Worm (Caenorhabditis elegans): Measurements from ENCODE around the gene R102.4.

DNA sequence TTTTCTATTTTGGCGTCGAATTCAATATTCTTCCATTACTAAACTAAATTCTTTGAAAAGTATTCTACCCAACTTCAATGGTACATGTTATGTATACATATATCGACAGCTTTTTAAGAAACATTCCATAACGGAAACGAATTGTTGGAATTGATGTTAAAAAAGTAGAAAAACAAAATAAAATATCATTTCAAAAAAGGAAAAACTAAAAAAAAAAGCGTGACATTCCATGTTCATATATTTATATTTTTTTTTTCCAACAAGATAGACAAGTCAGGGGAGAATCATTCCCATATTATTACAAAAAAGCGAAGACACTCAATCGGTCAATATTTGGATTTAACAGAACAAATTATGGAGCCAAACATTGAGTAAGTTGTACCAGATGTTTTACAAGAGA lies 10.1 kb upstream of the R102.4 start, which contains the start of gene R102.10:
- TF ChIP-seq dao-5 (tag; optimal IDR thresholded peaks at IDR 0.05), result no peak
- TF ChIP-seq him-1 (tag; optimal IDR thresholded peaks at IDR 0.05), result no peak
